Fruit fly (Drosophila melanogaster): ENCODE results near the gene CG6144.

Gene CG6144

DNA sequence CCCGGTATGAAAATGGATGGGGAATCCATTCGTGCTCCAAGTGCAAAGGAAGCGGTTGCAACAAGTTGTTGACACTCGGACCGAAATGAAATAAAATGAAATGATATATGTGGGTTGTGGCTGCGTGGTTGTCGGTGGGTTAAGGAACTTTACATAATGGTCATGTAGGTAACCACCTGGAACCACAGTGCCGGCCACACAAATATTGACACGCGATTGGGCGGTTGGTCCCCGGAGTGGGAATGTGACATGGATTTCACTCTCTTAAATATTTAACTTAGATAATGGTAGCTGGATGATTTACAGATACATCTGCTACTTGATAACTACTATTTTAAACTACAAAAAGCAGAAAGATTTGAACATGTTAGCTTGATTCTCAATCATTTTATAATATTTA, 16.4 kb downstream of the CG6144 start (continued):
- no peak for TF ChIP-seq rib (GFP tag; IDR thresholded peaks at IDR 0.05)
- TF ChIP-seq dmrt99B (tag; optimal IDR thresholded peaks at IDR 0.05), result no peak
- TF ChIP-seq cas (GFP tag; IDR thresholded peaks at IDR 0.05), result no peak
- TF ChIP-seq trh (GFP tag; optimal IDR thresholded peaks at IDR 0.05), result no peak
- TF ChIP-seq C15 (GFP tag; IDR thresholded peaks at IDR 0.05), result no peak
- peak; percentile 72 for TF ChIP-seq Kr (GFP tag; optimal IDR thresholded peaks at IDR 0.05)
- TF ChIP-seq CG17829 (tag; optimal IDR thresholded peaks at IDR 0.05), result no peak
- TF ChIP-seq Xrp1 (GFP tag; IDR thresholded peaks at IDR 0.05), result peak; percentile 72
- TF ChIP-seq croc (GFP tag; conservative IDR thresholded peaks at IDR 0.05), result no peak
- TF ChIP-seq CG14710 (tag; optimal IDR thresholded peaks at IDR 0.05), result peak; percentile 53
- no peak for TF ChIP-seq CG15269 (tag; optimal IDR thresholded peaks at IDR 0.05)
- TF ChIP-seq CG32767 (GFP tag; IDR thresholded peaks at IDR 0.05), result no peak
- 0 out of 2 replicates have a peak, but pooled peaks have one; percentile 4 for TF ChIP-seq H2.0 (GFP tag; IDR thresholded peaks at IDR 0.05)
- TF ChIP-seq Bgb (GFP tag; IDR thresholded peaks at IDR 0.05; ENCODE audit: partially characterized antibody), result no peak
- TF ChIP-seq wek (GFP tag; optimal IDR thresholded peaks at IDR 0.05), result peak; percentile 46
- TF ChIP-seq stwl (tag; optimal IDR thresholded peaks at IDR 0.05), result no peak
- TF ChIP-seq CG12744 (GFP tag; optimal IDR thresholded peaks at IDR 0.05), result no peak
- TF ChIP-seq CG4424 (GFP tag; optimal IDR thresholded peaks at IDR 0.05), result no peak
- no peak for TF ChIP-seq corto (GFP tag; optimal IDR thresholded peaks at IDR 0.05)
- peak; percentile 8 for TF ChIP-seq CG1529 (GFP tag; optimal IDR thresholded peaks at IDR 0.05)
- TF ChIP-seq CG5180 (GFP tag; optimal IDR thresholded peaks at IDR 0.05), result peak; percentile 3
- TF ChIP-seq CG3995 (GFP tag; optimal IDR thresholded peaks at IDR 0.05), result no peak
- no peak for TF ChIP-seq HLH4C (GFP tag; IDR thresholded peaks at IDR 0.05; ENCODE audit: partially characterized antibody)
- no peak for TF ChIP-seq tgo (GFP tag; IDR thresholded peaks at IDR 0.05)
- TF ChIP-seq CG11093 (GFP tag; IDR thresholded peaks at IDR 0.05), result no peak
- peak; percentile 29 for TF ChIP-seq ATbp (GFP tag; optimal IDR thresholded peaks at IDR 0.05)
- peak; percentile 8 for TF ChIP-seq CG17568 (GFP tag; optimal IDR thresholded peaks at IDR 0.05)
- no peak for TF ChIP-seq CG1792 (GFP tag; optimal IDR thresholded peaks at IDR 0.05)
- TF ChIP-seq pzg (GFP tag; optimal IDR thresholded peaks at IDR 0.05), result no peak
- no peak for TF ChIP-seq dimm (GFP tag; IDR thresholded peaks at IDR 0.05)
- no peak for TF ChIP-seq jigr1 (GFP tag; IDR thresholded peaks at IDR 0.05)
- peak; percentile 87 for TF ChIP-seq CG33557 (GFP tag; optimal IDR thresholded peaks at IDR 0.05)
- TF ChIP-seq CG11247 (GFP tag; IDR thresholded peaks at IDR 0.05), result no peak
- no peak for TF ChIP-seq fd96Cb (tag; optimal IDR thresholded peaks at IDR 0.05)
- TF ChIP-seq ac (GFP tag; optimal IDR thresholded peaks at IDR 0.05), result peak; percentile 56
- TF ChIP-seq dmrt11E (tag; optimal IDR thresholded peaks at IDR 0.05), result peak; percentile 64
- TF ChIP-seq sr (GFP tag; IDR thresholded peaks at IDR 0.05), result no peak
- TF ChIP-seq peb (GFP tag; IDR thresholded peaks at IDR 0.05), result peak; percentile 42; the same call in 1 of the 2 replicates
- TF ChIP-seq toy (GFP tag; IDR thresholded peaks at IDR 0.05), result no peak
- TF ChIP-seq CG1647 (GFP tag; optimal IDR thresholded peaks at IDR 0.05), result peak; percentile 3
- TF ChIP-seq p53 (GFP tag; optimal IDR thresholded peaks at IDR 0.05), result no peak
- peak; percentile 22 for TF ChIP-seq CG2875 (GFP tag; optimal IDR thresholded peaks at IDR 0.05)
- TF ChIP-seq Sry-δ (GFP tag; optimal IDR thresholded peaks at IDR 0.05), result no peak
- no peak for TF ChIP-seq gro (GFP tag; optimal IDR thresholded peaks at IDR 0.05)
- no peak for TF ChIP-seq CG9215 (GFP tag; IDR thresholded peaks at IDR 0.05)
- TF ChIP-seq CG15073 (GFP tag; optimal IDR thresholded peaks at IDR 0.05), result no peak
- no peak for TF ChIP-seq Hmr (GFP tag; optimal IDR thresholded peaks at IDR 0.05)
- TF ChIP-seq CG4404 (GFP tag; IDR thresholded peaks at IDR 0.05), result no peak
- TF ChIP-seq row (GFP tag; IDR thresholded peaks at IDR 0.05), result no peak
- TF ChIP-seq ken (GFP tag; IDR thresholded peaks at IDR 0.05), result no peak
- TF ChIP-seq ci (GFP tag; IDR thresholded peaks at IDR 0.05), result peak; percentile 68; the same call in 2 of the 3 replicates
- TF ChIP-seq chif (GFP tag; optimal IDR thresholded peaks at IDR 0.05), result no peak

All from whole organism, embryonic.